Worm (Caenorhabditis elegans) whole organism, young adult: ENCODE data around the gene lias-1.

Experiments
- F23B12.7 ChIP-seq: sonication (generic microtip); optimal IDR thresholded peaks from 2 replicates; lab custom pipeline; 2017; ENCODE audit warnings: missing genetic modification characterization, mild to moderate bottlenecking, missing compliant biosample characterization, antibody characterized with exemption, moderate library complexity; ENCODE audit not compliant: insufficient read depth
- F49E8.2 ChIP-seq: sonication (generic microtip); optimal IDR thresholded peaks from 3 replicates; lab custom pipeline; 2017; ENCODE audit warnings: missing genetic modification characterization, mild to moderate bottlenecking, missing compliant biosample characterization, antibody characterized with exemption, moderate library complexity; ENCODE audit not compliant: insufficient read depth
- F52B5.7 ChIP-seq: sonication (generic microtip); optimal IDR thresholded peaks from 2 replicates; lab custom pipeline; 2016; ENCODE audit warnings: mild to moderate bottlenecking, missing genetic modification characterization, missing compliant biosample characterization
- F55B11.4 ChIP-seq: sonication (generic microtip); optimal IDR thresholded peaks from 2 replicates; lab custom pipeline; 2016; ENCODE audit warnings: missing compliant biosample characterization, missing genetic modification characterization, borderline replicate concordance; ENCODE audit not compliant: insufficient read depth
- K11D2.4 ChIP-seq: fragments of 200-800 bp; sonication (Bioruptor generic); IDR thresholded peaks from 2 replicates; pipeline ENCODE4 v1.3.6; 2022; ENCODE audit warnings: missing genetic modification reagents, missing genetic modification characterization, missing compliant biosample characterization
- T26A5.8 ChIP-seq: sonication (generic microtip); optimal IDR thresholded peaks from 2 replicates; lab custom pipeline; 2016; ENCODE audit warnings: missing genetic modification characterization, missing compliant biosample characterization
- Y53F4B.3 ChIP-seq: fragments of 200-800 bp; sonication (Bioruptor generic); IDR thresholded peaks from 2 replicates; pipeline ENCODE4 v1.3.6; 2022; ENCODE audit warnings: missing genetic modification reagents, missing genetic modification characterization, missing compliant biosample characterization
- Y53G8AR.9 ChIP-seq: fragments of 200-800 bp; sonication (Bioruptor generic); conservative IDR thresholded peaks from 2 replicates; pipeline ENCODE4 v1.3.6; 2022; ENCODE audit warnings: missing genetic modification reagents, missing genetic modification characterization, missing compliant biosample characterization
- Y67H2A.10 ChIP-seq: fragments of 200-800 bp; sonication (Bioruptor generic); conservative IDR thresholded peaks from 2 replicates; pipeline ENCODE4 v1.3.6; 2022; ENCODE audit warnings: missing genetic modification reagents, missing genetic modification characterization, missing compliant biosample characterization
- aptf-3 ChIP-seq: fragments of 200-800 bp; sonication (Bioruptor generic); IDR thresholded peaks from 2 replicates; pipeline ENCODE4 v1.3.6; 2022; ENCODE audit warnings: missing genetic modification characterization, missing compliant biosample characterization
- atf-7 ChIP-seq: sonication (generic microtip); optimal IDR thresholded peaks from 2 replicates; lab custom pipeline; 2017; ENCODE audit warnings: mild to moderate bottlenecking, missing genetic modification characterization, missing compliant biosample characterization
- attf-3 ChIP-seq: fragments of 200-800 bp; sonication (Bioruptor generic); conservative IDR thresholded peaks from 2 replicates; pipeline ENCODE4 v1.3.6; 2022; ENCODE audit warnings: missing genetic modification reagents, missing genetic modification characterization, missing compliant biosample characterization
- attf-5 ChIP-seq: fragments of 200-800 bp; sonication (Bioruptor generic); optimal IDR thresholded peaks from 2 replicates; lab custom pipeline; 2018; ENCODE audit warnings: mild to moderate bottlenecking, missing genetic modification characterization, missing compliant biosample characterization
- ceh-100 ChIP-seq: fragments of 200-800 bp; sonication (Bioruptor generic); IDR thresholded peaks from 2 replicates; pipeline ENCODE4 v1.3.6; 2022; ENCODE audit warnings: missing genetic modification reagents, missing genetic modification characterization, missing compliant biosample characterization
- ceh-27 ChIP-seq: fragments of 200-800 bp; sonication (Bioruptor generic); optimal IDR thresholded peaks from 2 replicates; lab custom pipeline; 2018; ENCODE audit warnings: mild to moderate bottlenecking, missing genetic modification characterization, moderate library complexity, missing compliant biosample characterization
- ceh-40 ChIP-seq: fragments of 200-800 bp; sonication (Bioruptor generic); IDR thresholded peaks from 2 replicates; pipeline ENCODE4 v1.3.6; 2022; ENCODE audit warnings: missing genetic modification characterization, missing compliant biosample characterization
- ceh-58 ChIP-seq: fragments of 200-800 bp; sonication (Bioruptor generic); IDR thresholded peaks from 2 replicates; pipeline ENCODE4 v1.3.6; 2022; ENCODE audit warnings: missing genetic modification characterization, missing compliant biosample characterization
- ekl-4 ChIP-seq: fragments of 200-800 bp; sonication (Bioruptor generic); IDR thresholded peaks from 2 replicates; pipeline ENCODE4 v1.3.6; 2022; ENCODE audit warnings: missing genetic modification reagents, missing genetic modification characterization, missing compliant biosample characterization
- fkh-3 ChIP-seq: sonication (generic microtip); optimal IDR thresholded peaks from 2 replicates; lab custom pipeline; 2016; ENCODE audit warnings: mild to moderate bottlenecking, missing genetic modification characterization, missing compliant biosample characterization
- hmg-20 ChIP-seq: fragments of 200-800 bp; sonication (Bioruptor generic); IDR thresholded peaks from 2 replicates; pipeline ENCODE4 v1.3.6; 2022; ENCODE audit warnings: missing genetic modification reagents, missing genetic modification characterization, missing compliant biosample characterization
- hrde-1 ChIP-seq: sonication (generic microtip); optimal IDR thresholded peaks from 2 replicates; lab custom pipeline; 2016; ENCODE audit warnings: missing genetic modification characterization, mild to moderate bottlenecking, missing compliant biosample characterization, moderate library complexity, missing genotype, missing genetic modification reagents, borderline replicate concordance
- let-526 ChIP-seq: fragments of 200-800 bp; sonication (Bioruptor generic); IDR thresholded peaks from 2 replicates; pipeline ENCODE4 v1.3.6; 2022; ENCODE audit warnings: missing genetic modification reagents, missing genetic modification characterization, missing compliant biosample characterization
- let-607 ChIP-seq, 2 experiments: fragments of 200-800 bp in 1 of 2; sonication (Bioruptor generic) in 1 of 2; sonication (generic microtip) in 1 of 2; optimal IDR thresholded peaks; 2 replicates each; lab custom pipeline; 2016 to 2018; ENCODE audit warnings: mild to moderate bottlenecking in 2 of 2, missing compliant biosample characterization in 2 of 2, missing genetic modification characterization in 2 of 2, moderate library complexity in 2 of 2, missing genotype in 1 of 2
- lin-26 ChIP-seq: fragments of 200-800 bp; sonication (Bioruptor generic); IDR thresholded peaks from 2 replicates; pipeline ENCODE4 v1.3.6; 2022; ENCODE audit warnings: missing genetic modification reagents, missing genetic modification characterization, missing compliant biosample characterization
- lin-35 ChIP-seq, 3 experiments: fragments of 150-350 bp in 2 of 3; sonication (generic microtip) in 1 of 3; optimal IDR thresholded peaks; 2 replicates each; lab custom pipeline; 2014 to 2018; ENCODE audit warnings: missing biosample characterization in 3 of 3, missing genetic modification characterization in 3 of 3, missing genetic modification reagents in 3 of 3
- lin-40 ChIP-seq: sonication (generic microtip); optimal IDR thresholded peaks from 2 replicates; lab custom pipeline; 2016; ENCODE audit warnings: missing genetic modification characterization, mild to moderate bottlenecking, missing compliant biosample characterization, missing genotype, missing genetic modification reagents
- lsl-1 ChIP-seq: fragments of 200-800 bp; sonication (Bioruptor generic); optimal IDR thresholded peaks from 2 replicates; lab custom pipeline; 2018; ENCODE audit warnings: mild to moderate bottlenecking, missing genetic modification characterization, moderate library complexity, missing compliant biosample characterization
- madf-3 ChIP-seq: fragments of 200-800 bp; sonication (Bioruptor generic); IDR thresholded peaks from 2 replicates; pipeline ENCODE4 v1.3.6; 2022; ENCODE audit warnings: missing genetic modification reagents, missing genetic modification characterization, missing compliant biosample characterization
- madf-8 ChIP-seq: fragments of 200-800 bp; sonication (Bioruptor generic); conservative IDR thresholded peaks from 2 replicates; pipeline ENCODE4 v1.3.6; 2022; ENCODE audit warnings: missing genetic modification reagents, missing genetic modification characterization, missing compliant biosample characterization
- mxl-1 ChIP-seq: sonication (generic microtip); optimal IDR thresholded peaks from 2 replicates; lab custom pipeline; 2016; ENCODE audit warnings: missing genetic modification characterization, missing compliant biosample characterization
- nfya-1 ChIP-seq: sonication (generic microtip); optimal IDR thresholded peaks from 2 replicates; lab custom pipeline; 2017; ENCODE audit warnings: antibody characterized with exemption, missing compliant biosample characterization, missing genetic modification characterization, borderline replicate concordance; ENCODE audit not compliant: insufficient read depth
- nfyb-1 ChIP-seq: fragments of 200-800 bp; sonication (Bioruptor generic); IDR thresholded peaks from 2 replicates; pipeline ENCODE4 v1.3.6; 2022; ENCODE audit warnings: missing genetic modification reagents, missing genetic modification characterization, missing compliant biosample characterization
- pbrm-1 ChIP-seq: fragments of 200-800 bp; sonication (Bioruptor generic); IDR thresholded peaks from 2 replicates; pipeline ENCODE4 v1.3.6; 2022; ENCODE audit warnings: missing genetic modification reagents, missing genetic modification characterization, missing compliant biosample characterization
- pha-4 ChIP-seq: fragments of 150-350 bp; sonication (generic microtip); optimal IDR thresholded peaks from 2 replicates; lab custom pipeline; 2014; ENCODE audit warnings: missing biosample characterization, missing genetic modification reagents, missing genetic modification characterization
- rec-8 ChIP-seq, 2 experiments: sonication (generic microtip); optimal IDR thresholded peaks; 2 replicates each; lab custom pipeline; 2016; ENCODE audit warnings: mild to moderate bottlenecking in 2 of 2, missing genetic modification characterization in 2 of 2, missing genetic modification reagents in 2 of 2, missing genotype in 2 of 2, missing biosample characterization in 1 of 2, missing compliant biosample characterization in 1 of 2, moderate library complexity in 1 of 2
- sea-2 ChIP-seq: fragments of 200-800 bp; sonication (Bioruptor generic); IDR thresholded peaks from 2 replicates; pipeline ENCODE4 v1.3.6; 2022; ENCODE audit warnings: missing genetic modification characterization, missing compliant biosample characterization
- snpc-1.1 ChIP-seq: sonication (generic microtip); optimal IDR thresholded peaks from 2 replicates; lab custom pipeline; 2017; ENCODE audit warnings: missing genetic modification characterization, mild to moderate bottlenecking, missing compliant biosample characterization, antibody characterized with exemption, moderate library complexity, missing genotype, missing genetic modification reagents; ENCODE audit not compliant: insufficient read depth
- snpc-3.4 ChIP-seq: sonication (generic microtip); optimal IDR thresholded peaks from 2 replicates; lab custom pipeline; 2017; ENCODE audit warnings: missing genetic modification characterization, mild to moderate bottlenecking, missing compliant biosample characterization, antibody characterized with exemption, moderate library complexity, missing genotype, missing genetic modification reagents
- somi-1 ChIP-seq: fragments of 200-800 bp; sonication (Bioruptor generic); optimal IDR thresholded peaks from 2 replicates; lab custom pipeline; 2018; ENCODE audit warnings: mild to moderate bottlenecking, missing genetic modification characterization, missing compliant biosample characterization
- tbp1 ChIP-seq: fragments of 200-800 bp; sonication (Bioruptor generic); optimal IDR thresholded peaks from 2 replicates; lab custom pipeline; 2018; ENCODE audit warnings: mild to moderate bottlenecking, missing genetic modification characterization, missing compliant biosample characterization
- tlf-1 ChIP-seq: fragments of 200-800 bp; sonication (Bioruptor generic); optimal IDR thresholded peaks from 2 replicates; lab custom pipeline; 2018; ENCODE audit warnings: mild to moderate bottlenecking, missing genetic modification characterization, missing compliant biosample characterization
- unc-130 ChIP-seq: sonication (generic microtip); optimal IDR thresholded peaks from 2 replicates; lab custom pipeline; 2016; ENCODE audit warnings: missing genetic modification reagents, missing genetic modification characterization, missing compliant biosample characterization
- xnd-1 ChIP-seq: sonication (generic microtip); optimal IDR thresholded peaks from 2 replicates; lab custom pipeline; 2016; ENCODE audit warnings: missing genotype, missing genetic modification reagents, missing genetic modification characterization, missing compliant biosample characterization
- zfh-2 ChIP-seq: fragments of 200-800 bp; sonication (Bioruptor generic); conservative IDR thresholded peaks from 2 replicates; pipeline ENCODE4 v1.3.6; 2022; ENCODE audit warnings: missing genetic modification reagents, missing genetic modification characterization, missing compliant biosample characterization
- ztf-18 ChIP-seq: sonication (generic microtip); optimal IDR thresholded peaks from 2 replicates; lab custom pipeline; 2016; ENCODE audit warnings: missing genotype, mild to moderate bottlenecking, missing genetic modification characterization, missing compliant biosample characterization
- ztf-28 ChIP-seq: fragments of 200-800 bp; sonication (Bioruptor generic); IDR thresholded peaks from 2 replicates; pipeline ENCODE4 v1.3.6; 2022; ENCODE audit warnings: missing genetic modification reagents, missing genetic modification characterization, missing compliant biosample characterization
- ztf-6 ChIP-seq: fragments of 200-800 bp; sonication (Bioruptor generic); IDR thresholded peaks from 2 replicates; pipeline ENCODE4 v1.3.6; 2022; ENCODE audit warnings: missing genetic modification reagents, missing genetic modification characterization, missing compliant biosample characterization

The lias-1 gene

ce11 chrIII:3505051-3505548, at the start of gene lias-1:
TSS of gene lias-1 (minus strand) at chrIII:3505101.
- TF ChIP-seq madf-3 (0 out of 2 replicates have a peak, but pooled peaks have one; percentile 57), zfh-2 (GFP tag; lab: Robert Waterston, UW) (no peak), ekl-4 (GFP tag; lab: Robert Waterston, UW) (0 out of 2 replicates have a peak, but pooled peaks have one; percentile 34), mxl-1 (no peak), ceh-27 (peak; percentile 56), F52B5.7 (tag; lab: Kevin White, UChicago) (no peak), fkh-3 (tag; lab: Kevin White, UChicago) (no peak), tlf-1 (peak; percentile 33), snpc-1.1 (tag; lab: Kevin White, UChicago) (peak; percentile 14), unc-130 (GFP tag; lab: Kevin White, UChicago) (no peak), F55B11.4 (no peak), let-607 (tag; optimal IDR thresholded peaks at IDR 0.05; lab: Kevin White, UChicago) (no peak), hmg-20 (GFP tag; lab: Robert Waterston, UW) (no peak), aptf-3 (GFP tag; lab: Robert Waterston, UW) (no peak), attf-3 (GFP tag; lab: Robert Waterston, UW) (no peak), hrde-1 (tag; lab: Kevin White, UChicago) (no peak), xnd-1 (tag; lab: Kevin White, UChicago) (no peak), ztf-28 (GFP tag; lab: Robert Waterston, UW) (no peak), nfya-1 (tag; lab: Kevin White, UChicago) (no peak), rec-8 (tag; optimal IDR thresholded peaks at IDR 0.05; lab: Kevin White, UChicago) (no peak), K11D2.4 (GFP tag; lab: Robert Waterston, UW) (no peak), lin-40 (peak; percentile 70), pbrm-1 (GFP tag; lab: Robert Waterston, UW) (no peak), Y53F4B.3 (GFP tag; lab: Robert Waterston, UW) (no peak), F23B12.7 (peak; percentile 89), F49E8.2 (tag; lab: Kevin White, UChicago) (peak; percentile 72), lin-26 (GFP tag; lab: Robert Waterston, UW) (no peak), madf-8 (GFP tag; lab: Robert Waterston, UW) (peak; percentile 39), ceh-58 (no peak), nfyb-1 (0 out of 2 replicates have a peak, but pooled peaks have one; percentile 27), pha-4 (tag; lab: Kevin White, UChicago) (peak; percentile 31), ceh-40 (no peak), snpc-3.4 (tag; lab: Kevin White, UChicago) (no peak), ceh-100 (GFP tag; lab: Robert Waterston, UW) (peak; percentile 72), attf-5 (GFP tag; lab: Kevin White, UChicago) (peak; percentile 82), Y67H2A.10 (GFP tag; lab: Robert Waterston, UW) (no peak), lin-35 (GFP tag; optimal IDR thresholded peaks at IDR 0.05; lab: Kevin White, UChicago) (peak in 1 of 3 experiments; percentile 68), sea-2 (GFP tag; lab: Robert Waterston, UW) (no peak), ztf-18 (peak; percentile 21), let-526 (GFP tag; lab: Robert Waterston, UW) (no peak), lsl-1 (GFP tag; lab: Kevin White, UChicago) (peak; percentile 88), T26A5.8 (no peak), ztf-6 (no peak), tbp1 (GFP tag; lab: Kevin White, UChicago) (peak; percentile 56), atf-7 (tag; lab: Kevin White, UChicago) (no peak), Y53G8AR.9 (GFP tag; lab: Robert Waterston, UW) (0 out of 2 replicates have a peak, but pooled peaks have one; percentile 39), somi-1 (no peak)
